Worm (Caenorhabditis elegans): ENCODE data around the gene C30A5.16.

The C30A5.16 gene

ce11 chrIII:8216224-8216623, 1.8 kb upstream of the C30A5.16 start, which contains the start of gene unc-86:
Gene unc-86, minus strand, starts transcription at chrIII:8216336.
- TF ChIP-seq lin-38 (GFP tag; IDR thresholded peaks at IDR 0.05) (no peak), aha-1 (tag) (peak; percentile 2), ZK337.2 (GFP tag; IDR thresholded peaks at IDR 0.05) (no peak), dve-1 (tag; optimal IDR thresholded peaks at IDR 0.05; ENCODE audit: insufficient read depth) (no peak), nhr-42 (GFP tag; IDR thresholded peaks at IDR 0.05) (no peak), zip-11 (GFP tag; IDR thresholded peaks at IDR 0.05) (no peak), pha-4 (GFP tag; IDR thresholded peaks at IDR 0.05) (no peak), pha-4 (tag; optimal IDR thresholded peaks at IDR 0.05) (no peak), cey-2 (tag; optimal IDR thresholded peaks at IDR 0.05; ENCODE audit: borderline replicate concordance, insufficient read depth) (no peak), T26A8.4 (GFP tag; IDR thresholded peaks at IDR 0.05) (no peak)

- TF ChIP-seq tra-1 (GFP tag; IDR thresholded peaks at IDR 0.05) (no peak), aha-1 (tag) (no peak), dmd-8 (GFP tag; IDR thresholded peaks at IDR 0.05) (no peak), ceh-82 (tag; optimal IDR thresholded peaks at IDR 0.05) (no peak), hmg-1.1 (GFP tag; IDR thresholded peaks at IDR 0.05) (no peak), hlh-11 (tag; optimal IDR thresholded peaks at IDR 0.05) (no peak), F10B5.3 (tag; optimal IDR thresholded peaks at IDR 0.05) (no peak), lin-15B (tag; optimal IDR thresholded peaks at IDR 0.05) (no peak), Y5F2A.4 (GFP tag; optimal IDR thresholded peaks at IDR 0.05) (no peak), F44E2.7 (GFP tag; IDR thresholded peaks at IDR 0.05) (no peak), lin-39 (tag; optimal IDR thresholded peaks at IDR 0.05) (no peak), lsy-2 (tag; optimal IDR thresholded peaks at IDR 0.05) (no peak), mdt-29 (GFP tag; IDR thresholded peaks at IDR 0.05) (no peak), Y48G9A.11 (GFP tag; IDR thresholded peaks at IDR 0.05) (no peak), ceh-20 (GFP tag; IDR thresholded peaks at IDR 0.05) (no peak), dmd-6 (GFP tag; IDR thresholded peaks at IDR 0.05) (no peak), R02D3.7 (tag; optimal IDR thresholded peaks at IDR 0.05) (no peak), ceh-32 (tag; optimal IDR thresholded peaks at IDR 0.05; ENCODE audit: poor library complexity) (no peak)
Observed at ce11 chrIII:8220081-8220480, 2.1 kb downstream of the C30A5.16 start.

- TF ChIP-seq dpl-1 (GFP tag; optimal IDR thresholded peaks at IDR 0.05), result peak; percentile 4
- no peak for TF ChIP-seq ZK546.5 (tag; optimal IDR thresholded peaks at IDR 0.05)
- TF ChIP-seq T20F7.1 (GFP tag; optimal IDR thresholded peaks at IDR 0.05), result peak; percentile 92
- peak in 1 of 2 experiments; percentile 9 for TF ChIP-seq lsy-2 (tag; optimal IDR thresholded peaks at IDR 0.05)
- no peak for TF ChIP-seq F10B5.3 (tag; optimal IDR thresholded peaks at IDR 0.05)
Observed at ce11 chrIII:8224769-8225168, 6.8 kb downstream of the C30A5.16 start, which contains the start of gene mob-4. Gene mob-4, plus strand, starts transcription at chrIII:8225097.

ce11 chrIII:8226178-8226577, 8.2 kb downstream of the C30A5.16 start, which contains the start of gene rfs-1:
Gene rfs-1, plus strand, starts transcription at chrIII:8226478.
- TF ChIP-seq hmg-1.1 (GFP tag; IDR thresholded peaks at IDR 0.05) (no peak), ZK546.5 (tag; optimal IDR thresholded peaks at IDR 0.05) (no peak), dmd-8 (GFP tag; IDR thresholded peaks at IDR 0.05) (no peak), daf-8 (GFP tag; IDR thresholded peaks at IDR 0.05) (no peak), dmd-6 (GFP tag; IDR thresholded peaks at IDR 0.05) (no peak), mxl-3 (GFP tag; optimal IDR thresholded peaks at IDR 0.05) (no peak), nhr-111 (GFP tag; optimal IDR thresholded peaks at IDR 0.05) (no peak), snpc-4 (tag; optimal IDR thresholded peaks at IDR 0.05) (no peak)

ce11 chrIII:8227511-8227910, 9.5 kb downstream of the C30A5.16 start, which contains the start of gene fbxl-1:
Gene fbxl-1, plus strand, starts transcription at chrIII:8227830.
- TF ChIP-seq zag-1 (tag; optimal IDR thresholded peaks at IDR 0.05) (no peak), nhr-48 (tag; optimal IDR thresholded peaks at IDR 0.05) (peak; percentile 31), zip-11 (GFP tag; IDR thresholded peaks at IDR 0.05) (no peak), T26A8.4 (GFP tag; IDR thresholded peaks at IDR 0.05) (peak; percentile 60; the same call in 1 of the 2 replicates), zfp-2 (tag; optimal IDR thresholded peaks at IDR 0.05) (no peak), snpc-1.2 (GFP tag; IDR thresholded peaks at IDR 0.05) (no peak), ZK337.2 (GFP tag; IDR thresholded peaks at IDR 0.05) (no peak), nhr-10 (tag; optimal IDR thresholded peaks at IDR 0.05) (no peak), hmg-1.1 (GFP tag; IDR thresholded peaks at IDR 0.05) (peak; percentile 93), hif-1 (tag; optimal IDR thresholded peaks at IDR 0.05) (peak; percentile 16 to 84), mdt-29 (GFP tag; IDR thresholded peaks at IDR 0.05) (peak; percentile 45; the same call in 1 of the 2 replicates), D1046.2 (GFP tag; IDR thresholded peaks at IDR 0.05) (no peak), unc-130 (GFP tag; optimal IDR thresholded peaks at IDR 0.05) (no peak), nhr-111 (GFP tag; optimal IDR thresholded peaks at IDR 0.05) (no peak), nhr-42 (GFP tag; IDR thresholded peaks at IDR 0.05) (peak; percentile 41; the same call in 1 of the 2 replicates), daf-8 (GFP tag; IDR thresholded peaks at IDR 0.05) (no peak), Y105C5A.15 (GFP tag; IDR thresholded peaks at IDR 0.05) (no peak), lir-3 (tag; optimal IDR thresholded peaks at IDR 0.05) (no peak), Y5F2A.4 (GFP tag; optimal IDR thresholded peaks at IDR 0.05) (no peak)
